Worm (Caenorhabditis elegans) whole organism, late embryonic: Measurements from ENCODE around the gene R07B1.9.

Experiments used
- F13H6.1 ChIP-seq: sonication (generic microtip); optimal IDR thresholded peaks from 2 replicates; lab custom pipeline; 2016; ENCODE audit warnings: missing genetic modification characterization, missing compliant biosample characterization
- ama-1 ChIP-seq: fragments of 150-350 bp; optimal IDR thresholded peaks from 2 replicates; lab custom pipeline; 2014
- ceh-30 ChIP-seq: fragments of 150-350 bp; optimal IDR thresholded peaks from 2 replicates; lab custom pipeline; 2014; ENCODE audit warnings: missing biosample characterization, missing genetic modification characterization
- ceh-31 ChIP-seq: sonication (generic microtip); optimal IDR thresholded peaks from 2 replicates; lab custom pipeline; 2016; ENCODE audit warnings: missing genetic modification characterization, missing compliant biosample characterization
- madf-2 ChIP-seq: sonication (generic microtip); optimal IDR thresholded peaks from 2 replicates; lab custom pipeline; 2017; ENCODE audit warnings: missing genetic modification characterization, missing compliant biosample characterization
- nhr-11 ChIP-seq: fragments of 150-350 bp; optimal IDR thresholded peaks from 2 replicates; lab custom pipeline; 2014; ENCODE audit warnings: missing biosample characterization, missing genetic modification characterization
- pha-2 ChIP-seq: sonication (generic microtip); optimal IDR thresholded peaks from 2 replicates; lab custom pipeline; 2017; ENCODE audit warnings: mild to moderate bottlenecking, missing genetic modification characterization, missing compliant biosample characterization
- pha-4 ChIP-seq: fragments of 150-350 bp; optimal IDR thresholded peaks from 2 replicates; lab custom pipeline; 2018; ENCODE audit warnings: missing biosample characterization, missing genetic modification reagents, missing genetic modification characterization
- pros-1 ChIP-seq: fragments of 150-350 bp; optimal IDR thresholded peaks from 2 replicates; lab custom pipeline; 2014; ENCODE audit warnings: missing biosample characterization, missing genetic modification reagents, missing genetic modification characterization
- ref-2 ChIP-seq: sonication (generic microtip); optimal IDR thresholded peaks from 2 replicates; lab custom pipeline; 2016; ENCODE audit warnings: missing genetic modification characterization, missing compliant biosample characterization
- tbx-7 ChIP-seq: sonication (generic microtip); optimal IDR thresholded peaks from 2 replicates; lab custom pipeline; 2016; ENCODE audit warnings: missing genotype, missing genetic modification characterization, missing compliant biosample characterization
- unc-42 ChIP-seq: sonication (generic microtip); optimal IDR thresholded peaks from 2 replicates; lab custom pipeline; 2016; ENCODE audit warnings: missing genotype, missing genetic modification characterization, missing compliant biosample characterization
- unc-86 ChIP-seq: sonication (generic microtip); optimal IDR thresholded peaks from 2 replicates; lab custom pipeline; 2016; ENCODE audit warnings: missing genetic modification characterization, missing compliant biosample characterization
- zip-5 ChIP-seq: sonication (generic microtip); optimal IDR thresholded peaks from 2 replicates; lab custom pipeline; 2016; ENCODE audit warnings: missing genetic modification characterization, missing compliant biosample characterization

DNA sequence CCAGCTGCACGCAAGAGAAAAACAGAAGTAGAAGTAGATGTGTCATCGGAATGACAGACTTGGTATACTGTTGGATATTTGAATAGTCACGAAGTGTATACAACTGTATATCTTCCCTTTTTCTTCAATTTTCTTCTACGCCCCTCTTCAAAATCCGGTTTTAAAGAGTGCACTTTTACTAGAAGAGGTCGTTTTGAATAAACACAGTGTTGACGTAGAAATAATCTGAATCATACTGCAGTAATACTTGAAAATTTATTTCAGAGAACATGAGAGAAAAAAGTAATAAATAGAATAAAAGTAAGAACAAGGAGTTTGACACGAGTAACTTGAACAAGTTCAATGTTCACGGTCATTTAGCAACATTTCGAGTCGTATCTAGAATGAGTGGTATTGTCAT, 4.7 kb upstream of the R07B1.9 start, which contains the start of gene R07B1.8:
- TF ChIP-seq unc-42 (tag; lab: Kevin White, UChicago): no peak
- no peak for TF ChIP-seq ama-1 (lab: Kevin White, UChicago)
- no peak for TF ChIP-seq pros-1 (tag; lab: Kevin White, UChicago)
- TF ChIP-seq pha-4 (tag; lab: Kevin White, UChicago): no peak
- TF ChIP-seq pha-2 (tag; lab: Kevin White, UChicago): no peak
- no peak for TF ChIP-seq zip-5
- TF ChIP-seq F13H6.1 (tag; lab: Kevin White, UChicago): no peak
- no peak for TF ChIP-seq madf-2 (tag; lab: Kevin White, UChicago)
- no peak for TF ChIP-seq ceh-31
- TF ChIP-seq unc-86 (tag; lab: Kevin White, UChicago): no peak
- no peak for TF ChIP-seq ceh-30 (tag; lab: Kevin White, UChicago)
- no peak for TF ChIP-seq tbx-7
- TF ChIP-seq nhr-11: no peak
- TF ChIP-seq ref-2 (tag; lab: Kevin White, UChicago): no peak
